Worm (Caenorhabditis elegans) whole organism, L4 larva: ENCODE results near the gene gcy-27.

Source experiments
- F49E8.2 ChIP-seq: sonication (generic microtip); optimal IDR thresholded peaks from 2 replicates; lab custom pipeline; 2016; ENCODE audit warnings: missing compliant biosample characterization, mild to moderate bottlenecking, missing genetic modification characterization, borderline replicate concordance
- ceh-82 ChIP-seq: sonication (generic microtip); optimal IDR thresholded peaks from 2 replicates; lab custom pipeline; 2017; ENCODE audit warnings: missing biosample characterization, missing genetic modification characterization
- dmd-9 ChIP-seq: fragments of 200-800 bp; sonication (Bioruptor generic); IDR thresholded peaks from 2 replicates; pipeline ENCODE4 v1.3.6; 2022; ENCODE audit warnings: missing genetic modification reagents, missing genetic modification characterization, missing compliant biosample characterization
- dve-1 ChIP-seq: sonication (generic microtip); optimal IDR thresholded peaks from 2 replicates; lab custom pipeline; 2017; ENCODE audit warnings: antibody characterized with exemption, mild to moderate bottlenecking, missing genetic modification characterization, missing compliant biosample characterization; ENCODE audit not compliant: insufficient read depth
- fkh-10 ChIP-seq: fragments of 150-350 bp; optimal IDR thresholded peaks from 2 replicates; lab custom pipeline; 2014; ENCODE audit warnings: missing biosample characterization, missing genetic modification reagents, missing genetic modification characterization
- hlh-30 ChIP-seq: sonication (generic microtip); optimal IDR thresholded peaks from 2 replicates; lab custom pipeline; 2017; ENCODE audit warnings: antibody characterized with exemption, mild to moderate bottlenecking, missing genetic modification characterization, missing compliant biosample characterization; ENCODE audit not compliant: insufficient read depth
- lsy-2 ChIP-seq, 2 experiments: fragments of 150-350 bp in 1 of 2; sonication (generic microtip) in 1 of 2; optimal IDR thresholded peaks; 2 replicates each; lab custom pipeline; 2014 to 2017; ENCODE audit warnings: missing biosample characterization in 2 of 2, missing genetic modification characterization in 2 of 2
- nhr-11 ChIP-seq: fragments of 150-350 bp; optimal IDR thresholded peaks from 2 replicates; lab custom pipeline; 2014; ENCODE audit warnings: missing biosample characterization, missing genetic modification characterization
- pha-4 ChIP-seq, 2 experiments: fragments of 150-350 bp in 1 of 2; fragments of 200-800 bp in 1 of 2; sonication (Bioruptor generic) in 1 of 2; IDR thresholded peaks in 1 of 2; optimal IDR thresholded peaks in 1 of 2; 2 replicates each; pipeline versions ENCODE4 v1.3.6 to Lab custom; 2014 to 2022; ENCODE audit warnings: missing genetic modification characterization in 2 of 2, missing genetic modification reagents in 2 of 2, missing biosample characterization in 1 of 2, missing compliant biosample characterization in 1 of 2
- zip-11 ChIP-seq: fragments of 200-800 bp; sonication (Bioruptor generic); IDR thresholded peaks from 2 replicates; pipeline ENCODE4 v1.3.6; 2022; ENCODE audit warnings: missing genetic modification characterization, missing compliant biosample characterization

ce11 chrIV:17387442-17387967, 48.9 kb downstream of the gcy-27 start, which contains the start of gene T02D1.8:
- TF ChIP-seq dve-1 (tag; lab: Kevin White, UChicago) = no peak
- no peak for TF ChIP-seq F49E8.2 (tag; lab: Kevin White, UChicago)
- no peak for TF ChIP-seq nhr-11 (tag; lab: Kevin White, UChicago)
- no peak for TF ChIP-seq fkh-10 (GFP tag; lab: Kevin White, UChicago)
- TF ChIP-seq lsy-2 (tag; optimal IDR thresholded peaks at IDR 0.05; lab: Kevin White, UChicago) = no peak
- TF ChIP-seq dmd-9 (GFP tag; lab: Robert Waterston, UW) = no peak
- TF ChIP-seq pha-4 (GFP tag; IDR thresholded peaks at IDR 0.05; lab: Robert Waterston, UW) = no peak
- no peak for TF ChIP-seq pha-4 (tag; optimal IDR thresholded peaks at IDR 0.05; lab: Kevin White, UChicago)
- TF ChIP-seq ceh-82 (tag; lab: Kevin White, UChicago) = no peak
- TF ChIP-seq hlh-30 (tag; lab: Kevin White, UChicago) = no peak
- no peak for TF ChIP-seq zip-11
